Worm (Caenorhabditis elegans): ENCODE results near the gene ZK512.8.

Gene ZK512.8

ce11 chrIII:9145765-9146164 lies at the start of gene ZK512.8:
Gene ZK512.8 (plus strand): TSS chrIII:9146065.
- TF ChIP-seq him-1 (tag; optimal IDR thresholded peaks at IDR 0.05): no peak
- no peak for TF ChIP-seq dao-5 (tag; optimal IDR thresholded peaks at IDR 0.05)
- TF ChIP-seq W03F9.2 (tag; optimal IDR thresholded peaks at IDR 0.05): no peak

ce11 chrIII:9101212-9101611 lies 44.7 kb upstream of the ZK512.8 start, which contains the start of gene ZK507.1:
Gene ZK507.1 (minus strand): TSS chrIII:9101312.
- no peak for TF ChIP-seq him-1 (tag; optimal IDR thresholded peaks at IDR 0.05)
- TF ChIP-seq W03F9.2 (tag; optimal IDR thresholded peaks at IDR 0.05): no peak
- no peak for TF ChIP-seq dao-5 (tag; optimal IDR thresholded peaks at IDR 0.05)

DNA sequence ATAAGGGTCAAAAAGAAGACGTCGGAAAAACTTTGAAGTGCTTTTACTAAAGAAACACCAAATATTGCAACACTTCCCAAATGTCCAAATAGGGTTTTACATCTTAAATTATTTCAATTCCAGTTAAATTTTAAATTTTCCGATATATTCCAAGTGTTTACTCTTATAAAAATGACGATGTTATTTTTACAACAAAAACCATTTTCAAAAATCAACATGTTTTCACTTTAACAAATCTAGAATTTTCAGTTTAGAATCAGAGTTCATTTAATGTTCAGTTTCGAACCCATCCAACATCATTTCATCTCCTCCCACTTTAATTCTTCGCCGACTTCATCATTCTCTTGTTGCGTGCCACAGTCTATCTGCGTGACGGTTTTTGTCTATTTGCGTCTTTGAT lies 42.2 kb upstream of the ZK512.8 start, which contains the start of gene dos-1:
Gene dos-1 (plus strand): TSS at position 301 of the 400 bp plus-strand sequence.
- no peak for TF ChIP-seq him-1 (tag; optimal IDR thresholded peaks at IDR 0.05)
- no peak for TF ChIP-seq W03F9.2 (tag; optimal IDR thresholded peaks at IDR 0.05)
- no peak for TF ChIP-seq dao-5 (tag; optimal IDR thresholded peaks at IDR 0.05)

ce11 chrIII:9104060-9104459 lies 41.8 kb upstream of the ZK512.8 start:
- TF ChIP-seq dao-5 (tag; optimal IDR thresholded peaks at IDR 0.05): no peak
- peak; percentile 8 for TF ChIP-seq him-1 (tag; optimal IDR thresholded peaks at IDR 0.05)

DNA sequence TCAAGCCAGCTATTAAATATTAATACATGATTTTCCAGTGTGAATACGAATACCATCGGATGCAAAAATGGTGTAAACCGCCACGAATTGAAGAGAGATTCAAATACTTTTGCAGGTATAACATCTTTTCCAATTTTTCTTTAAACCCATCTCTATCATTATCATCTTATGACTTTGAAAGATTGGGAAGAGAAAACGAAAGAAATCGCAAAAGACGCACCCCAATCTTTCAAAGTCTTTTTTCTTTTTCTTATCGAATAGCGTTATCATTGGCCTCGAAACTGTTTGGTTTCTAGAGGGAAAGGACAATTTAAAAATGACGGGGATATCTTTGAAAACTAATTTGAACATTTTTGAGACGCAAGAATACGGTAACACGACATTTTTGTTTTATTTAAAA lies 40.2 kb upstream of the ZK512.8 start:
- TF ChIP-seq dao-5 (tag; optimal IDR thresholded peaks at IDR 0.05) (no peak), W03F9.2 (tag; optimal IDR thresholded peaks at IDR 0.05) (no peak), him-1 (tag; optimal IDR thresholded peaks at IDR 0.05) (no peak)

- no peak for TF ChIP-seq W03F9.2 (tag; optimal IDR thresholded peaks at IDR 0.05)
- no peak for TF ChIP-seq him-1 (tag; optimal IDR thresholded peaks at IDR 0.05)
- TF ChIP-seq dao-5 (tag; optimal IDR thresholded peaks at IDR 0.05): no peak
Measured at ce11 chrIII:9109172-9109571, 36.7 kb upstream of the ZK512.8 start, which contains the start of gene cya-1. Gene cya-1 (minus strand): TSS chrIII:9109272.

DNA sequence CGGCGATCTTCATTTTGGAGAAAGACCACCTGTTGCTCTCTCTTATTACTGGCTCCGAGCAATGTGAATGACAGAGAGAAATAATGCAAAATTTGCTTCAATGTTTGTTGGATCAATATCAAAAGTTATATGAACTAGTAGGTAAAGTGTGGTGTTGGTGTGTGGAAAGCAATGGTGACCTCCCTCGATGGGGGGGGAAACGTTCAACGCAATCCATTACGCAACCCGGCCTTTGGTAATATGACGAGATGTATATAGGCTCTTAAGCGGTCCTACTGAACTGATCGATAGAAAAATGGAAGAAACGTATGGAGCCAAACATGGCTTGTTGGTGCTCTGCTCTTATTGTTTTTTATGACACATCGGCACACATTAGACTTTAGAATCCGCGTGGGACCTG lies 36.1 kb upstream of the ZK512.8 start:
- no peak for TF ChIP-seq W03F9.2 (tag; optimal IDR thresholded peaks at IDR 0.05)
- no peak for TF ChIP-seq him-1 (tag; optimal IDR thresholded peaks at IDR 0.05)
- no peak for TF ChIP-seq dao-5 (tag; optimal IDR thresholded peaks at IDR 0.05)

DNA sequence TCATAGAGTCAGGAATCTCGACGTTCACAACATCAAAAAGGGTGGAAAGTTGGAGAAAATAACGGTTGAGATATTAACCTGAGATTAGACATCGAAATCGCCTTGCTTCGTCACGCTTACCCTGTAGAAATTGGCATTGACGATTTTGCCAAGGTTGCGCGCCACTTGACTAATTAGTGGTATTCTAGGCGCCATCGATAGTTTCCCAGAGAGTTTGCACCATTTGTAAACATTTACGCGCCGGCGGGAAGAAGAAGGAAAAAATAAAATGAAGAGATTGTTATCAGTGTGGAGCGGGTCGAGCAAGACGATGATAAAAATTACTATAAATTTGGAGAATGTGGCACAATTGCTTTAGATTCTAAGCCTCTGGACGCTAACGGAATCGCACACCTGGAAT lies 35.6 kb upstream of the ZK512.8 start:
- TF ChIP-seq W03F9.2 (tag; optimal IDR thresholded peaks at IDR 0.05) (no peak), him-1 (tag; optimal IDR thresholded peaks at IDR 0.05) (no peak), dao-5 (tag; optimal IDR thresholded peaks at IDR 0.05) (no peak)

- TF ChIP-seq him-1 (tag; optimal IDR thresholded peaks at IDR 0.05) (no peak), dao-5 (tag; optimal IDR thresholded peaks at IDR 0.05) (no peak), W03F9.2 (tag; optimal IDR thresholded peaks at IDR 0.05) (no peak)
Measured at ce11 chrIII:9112479-9112878, 33.4 kb upstream of the ZK512.8 start.

ce11 chrIII:9114076-9114475 lies 31.8 kb upstream of the ZK512.8 start:
- TF ChIP-seq W03F9.2 (tag; optimal IDR thresholded peaks at IDR 0.05) (no peak), dao-5 (tag; optimal IDR thresholded peaks at IDR 0.05) (no peak), him-1 (tag; optimal IDR thresholded peaks at IDR 0.05) (no peak)

ce11 chrIII:9114649-9115048 lies 31.2 kb upstream of the ZK512.8 start, which contains the start of gene ZK512.1:
Gene ZK512.1 (plus strand): TSS chrIII:9114949.
- TF ChIP-seq him-1 (tag; optimal IDR thresholded peaks at IDR 0.05) (no peak), W03F9.2 (tag; optimal IDR thresholded peaks at IDR 0.05) (no peak), dao-5 (tag; optimal IDR thresholded peaks at IDR 0.05) (no peak)

ce11 chrIII:9115745-9116144 lies 30.1 kb upstream of the ZK512.8 start:
- TF ChIP-seq him-1 (tag; optimal IDR thresholded peaks at IDR 0.05): no peak

ce11 chrIII:9118314-9118850 lies 27.5 kb upstream of the ZK512.8 start, which contains the start of gene grl-11:
Gene grl-11 (minus strand): TSS chrIII:9118364.
- TF ChIP-seq dao-5 (tag; optimal IDR thresholded peaks at IDR 0.05) (no peak), him-1 (tag; optimal IDR thresholded peaks at IDR 0.05) (no peak), W03F9.2 (tag; optimal IDR thresholded peaks at IDR 0.05) (no peak)

ce11 chrIII:9118921-9119606 lies 26.8 kb upstream of the ZK512.8 start, which contains the start of gene ced-11:
Gene ced-11 (plus strand): TSS chrIII:9119556.
- TF ChIP-seq W03F9.2 (tag; optimal IDR thresholded peaks at IDR 0.05): no peak
- TF ChIP-seq dao-5 (tag; optimal IDR thresholded peaks at IDR 0.05): no peak
- TF ChIP-seq him-1 (tag; optimal IDR thresholded peaks at IDR 0.05): no peak
